Fruit fly (Drosophila melanogaster): Measurements from ENCODE around the gene colt.

The colt gene

dm6 chr2L:2755323-2755695, 14.6 kb downstream of the colt start (continued):
- TF ChIP-seq B-H1 (GFP tag; IDR thresholded peaks at IDR 0.05) (no peak), Gug (GFP tag; IDR thresholded peaks at IDR 0.05) (no peak), nerfin-2 (GFP tag; IDR thresholded peaks at IDR 0.05; ENCODE audit: partially characterized antibody) (no peak), nom (GFP tag; optimal IDR thresholded peaks at IDR 0.05) (peak; percentile 95), gt (GFP tag; IDR thresholded peaks at IDR 0.05) (no peak), CG1024 (GFP tag; IDR thresholded peaks at IDR 0.05) (no peak), H2.0 (GFP tag; IDR thresholded peaks at IDR 0.05) (no peak), CG3847 (GFP tag; IDR thresholded peaks at IDR 0.05) (no peak), bab2 (GFP tag; optimal IDR thresholded peaks at IDR 0.05) (no peak), zfh2 (GFP tag; optimal IDR thresholded peaks at IDR 0.05) (no peak), CG9727 (GFP tag; optimal IDR thresholded peaks at IDR 0.05) (no peak), CG10321 (GFP tag; IDR thresholded peaks at IDR 0.05) (no peak)

- TF ChIP-seq cwo (GFP tag; optimal IDR thresholded peaks at IDR 0.05) (peak; percentile 95), Max (GFP tag; optimal IDR thresholded peaks at IDR 0.05) (peak; percentile 49), kay (GFP tag; optimal IDR thresholded peaks at IDR 0.05) (peak; percentile 60), CG5180 (GFP tag; optimal IDR thresholded peaks at IDR 0.05) (peak; percentile 81), CG9797 (GFP tag; optimal IDR thresholded peaks at IDR 0.05) (no peak), Dip3 (GFP tag; optimal IDR thresholded peaks at IDR 0.05) (peak; percentile 77), shn (GFP tag; optimal IDR thresholded peaks at IDR 0.05) (peak; percentile 72), fd64A (GFP tag; optimal IDR thresholded peaks at IDR 0.05) (peak; percentile 88), cato (GFP tag; optimal IDR thresholded peaks at IDR 0.05; ENCODE audit: borderline replicate concordance) (peak; percentile 75), CG8944 (GFP tag; optimal IDR thresholded peaks at IDR 0.05) (peak; percentile 49), zen2 (GFP tag; IDR thresholded peaks at IDR 0.05; ENCODE audit: partially characterized antibody) (no peak), gcm (GFP tag; optimal IDR thresholded peaks at IDR 0.05) (peak; percentile 75), kni (GFP tag; optimal IDR thresholded peaks at IDR 0.05) (peak; percentile 86), ranshi (GFP tag; IDR thresholded peaks at IDR 0.05) (no peak), CG11723 (GFP tag; optimal IDR thresholded peaks at IDR 0.05) (peak; percentile 82), tup (GFP tag; optimal IDR thresholded peaks at IDR 0.05) (no peak), CG8924 (tag; optimal IDR thresholded peaks at IDR 0.05) (peak; percentile 88), CG4328 (GFP tag; optimal IDR thresholded peaks at IDR 0.05) (peak; percentile 85), Antp (GFP tag; optimal IDR thresholded peaks at IDR 0.05) (peak; percentile 50), Dip2 (GFP tag; IDR thresholded peaks at IDR 0.05) (no peak), repo (GFP tag; optimal IDR thresholded peaks at IDR 0.05) (peak; percentile 15), rib (GFP tag; IDR thresholded peaks at IDR 0.05) (no peak), Ravus (GFP tag; IDR thresholded peaks at IDR 0.05) (no peak), MBD-R2 (GFP tag; IDR thresholded peaks at IDR 0.05) (no peak), Myb (GFP tag; optimal IDR thresholded peaks at IDR 0.05) (peak; percentile 53), usp (GFP tag; optimal IDR thresholded peaks at IDR 0.05) (no peak), Atf6 (GFP tag; IDR thresholded peaks at IDR 0.05) (no peak), CG4360 (GFP tag; IDR thresholded peaks at IDR 0.05) (no peak), CG42726 (GFP tag; IDR thresholded peaks at IDR 0.05; ENCODE audit: partially characterized antibody) (no peak), CG3726 (GFP tag; IDR thresholded peaks at IDR 0.05) (no peak), Asciz (GFP tag; optimal IDR thresholded peaks at IDR 0.05) (peak; percentile 76), ATbp (GFP tag; optimal IDR thresholded peaks at IDR 0.05) (peak; percentile 91), unc-4 (GFP tag; IDR thresholded peaks at IDR 0.05; ENCODE audit: partially characterized antibody) (no peak), CG18011 (GFP tag; optimal IDR thresholded peaks at IDR 0.05) (peak; percentile 46), D19B (GFP tag; optimal IDR thresholded peaks at IDR 0.05) (peak; percentile 80), YL-1 (GFP tag; optimal IDR thresholded peaks at IDR 0.05) (peak; percentile 76), Opbp (GFP tag; IDR thresholded peaks at IDR 0.05; ENCODE audit: partially characterized antibody) (no peak)
Observed at dm6 chr2L:2754437-2755322, 15.2 kb downstream of the colt start.
